Fruit fly (Drosophila melanogaster): ENCODE results near the gene Spase22-23.

Gene Spase22-23

DNA sequence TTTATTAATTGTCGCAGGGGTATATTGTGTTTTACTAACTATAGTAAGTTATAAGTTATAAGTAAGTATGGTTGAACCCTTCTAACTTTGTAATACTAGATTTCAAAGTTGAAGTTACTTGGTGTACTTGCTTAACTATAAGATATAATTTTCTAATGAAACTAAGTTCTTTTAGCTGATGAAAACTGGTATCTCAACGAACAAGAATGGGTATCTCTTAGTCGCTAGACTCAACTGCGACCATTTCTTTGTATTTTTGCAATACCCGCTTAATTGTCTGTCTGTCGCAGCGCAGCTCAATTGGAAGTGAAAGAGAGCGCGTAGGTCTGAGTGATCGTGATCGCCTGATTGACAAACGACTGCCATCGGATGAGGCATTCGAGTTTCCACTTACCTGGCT is 42.4 kb upstream of the Spase22-23 start (continued):
- TF ChIP-seq croc (GFP tag; conservative IDR thresholded peaks at IDR 0.05), result no peak
- no peak for TF ChIP-seq ERR (GFP tag; optimal IDR thresholded peaks at IDR 0.05)
- TF ChIP-seq Doc2 (GFP tag; IDR thresholded peaks at IDR 0.05), result no peak
- TF ChIP-seq zen (tag; optimal IDR thresholded peaks at IDR 0.05), result peak; percentile 17
- TF ChIP-seq Nf-YC (tag; optimal IDR thresholded peaks at IDR 0.05), result no peak
- TF ChIP-seq z (GFP tag; IDR thresholded peaks at IDR 0.05), result no peak

DNA sequence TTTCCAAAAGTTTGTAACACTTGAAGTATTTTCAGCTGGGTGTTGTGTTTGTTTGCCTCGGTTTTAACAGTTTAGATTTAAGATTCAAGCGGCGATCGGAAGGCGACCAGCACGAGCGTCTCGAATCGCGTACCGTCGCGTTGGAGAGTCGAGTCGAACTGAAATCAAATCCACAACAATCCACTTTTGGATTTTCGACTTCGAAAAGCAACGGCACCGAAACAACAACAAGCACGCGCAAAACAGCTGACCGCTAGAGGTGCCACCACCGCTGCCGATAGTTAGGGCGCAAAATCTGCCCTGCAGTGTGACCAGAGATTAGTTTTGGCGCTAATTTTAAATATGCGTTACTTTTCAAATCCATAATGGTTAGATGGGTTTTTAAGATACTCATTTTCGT is 41.2 kb upstream of the Spase22-23 start, which contains the start of gene jar:
jar (minus strand) TSS at position 163 of the 400 bp plus-strand sequence.
- TF ChIP-seq CG10462 (GFP tag; optimal IDR thresholded peaks at IDR 0.05), result no peak
- no peak for TF ChIP-seq CG6654 (GFP tag; optimal IDR thresholded peaks at IDR 0.05)
- TF ChIP-seq CG15479 (GFP tag; optimal IDR thresholded peaks at IDR 0.05), result no peak
- peak; percentile 35 for TF ChIP-seq CG10979 (tag; optimal IDR thresholded peaks at IDR 0.05)
- TF ChIP-seq odd (GFP tag; optimal IDR thresholded peaks at IDR 0.05), result peak; percentile 22
- TF ChIP-seq Ssrp (tag; optimal IDR thresholded peaks at IDR 0.05), result no peak
- TF ChIP-seq grau (tag; optimal IDR thresholded peaks at IDR 0.05), result peak; percentile 43
- peak; percentile 49 for TF ChIP-seq CG12769 (tag; optimal IDR thresholded peaks at IDR 0.05)
- peak; percentile 32; the same call in 1 of the 2 replicates for TF ChIP-seq CG9932 (GFP tag; IDR thresholded peaks at IDR 0.05)
- no peak for TF ChIP-seq ham (GFP tag; IDR thresholded peaks at IDR 0.05)
- peak; percentile 46; the same call in 1 of the 2 replicates for TF ChIP-seq sob (GFP tag; IDR thresholded peaks at IDR 0.05)
- no peak for TF ChIP-seq dysf (GFP tag; IDR thresholded peaks at IDR 0.05)
- peak; percentile 61 for TF ChIP-seq CG17829 (tag; optimal IDR thresholded peaks at IDR 0.05)
- no peak for TF ChIP-seq twi (tag; optimal IDR thresholded peaks at IDR 0.05)
- TF ChIP-seq Myb (GFP tag; optimal IDR thresholded peaks at IDR 0.05), result peak; percentile 99
- TF ChIP-seq dpn (GFP tag; optimal IDR thresholded peaks at IDR 0.05), result peak in 1 of 2 experiments; percentile 7
- TF ChIP-seq CG11695 (GFP tag; IDR thresholded peaks at IDR 0.05), result no peak
- no peak for TF ChIP-seq CG9437 (GFP tag; optimal IDR thresholded peaks at IDR 0.05)
- no peak; the same call in 2 of the 3 replicates for TF ChIP-seq CG14860 (GFP tag; IDR thresholded peaks at IDR 0.05; ENCODE audit: partially characterized antibody)
- TF ChIP-seq kah (GFP tag; optimal IDR thresholded peaks at IDR 0.05), result peak; percentile 34
- TF ChIP-seq repo (GFP tag; optimal IDR thresholded peaks at IDR 0.05), result no peak
- no peak for TF ChIP-seq CG10274 (GFP tag; optimal IDR thresholded peaks at IDR 0.05)
- peak; percentile 55 for TF ChIP-seq CG12391 (tag; optimal IDR thresholded peaks at IDR 0.05)
- no peak for TF ChIP-seq gt (GFP tag; IDR thresholded peaks at IDR 0.05)
- peak; percentile 14 for TF ChIP-seq bab2 (GFP tag; optimal IDR thresholded peaks at IDR 0.05)
- TF ChIP-seq Fer3 (tag; optimal IDR thresholded peaks at IDR 0.05), result peak; percentile 1
- no peak for TF ChIP-seq Atf3 (GFP tag; optimal IDR thresholded peaks at IDR 0.05)
- TF ChIP-seq CG18476 (GFP tag; optimal IDR thresholded peaks at IDR 0.05), result no peak
- peak; percentile 44 for TF ChIP-seq CG9727 (GFP tag; optimal IDR thresholded peaks at IDR 0.05)
- TF ChIP-seq CG32767 (GFP tag; IDR thresholded peaks at IDR 0.05), result no peak
- peak; percentile 55 for TF ChIP-seq Dref (GFP tag; IDR thresholded peaks at IDR 0.05)
- peak; percentile 21 for TF ChIP-seq Hey (tag; optimal IDR thresholded peaks at IDR 0.05)
- no peak for TF ChIP-seq sisA (GFP tag; IDR thresholded peaks at IDR 0.05)
- no peak for TF ChIP-seq CG1792 (GFP tag; optimal IDR thresholded peaks at IDR 0.05)
- peak; percentile 32 for TF ChIP-seq NC2β (GFP tag; optimal IDR thresholded peaks at IDR 0.05)
- no peak for TF ChIP-seq bcd (GFP tag; optimal IDR thresholded peaks at IDR 0.05)
- no peak for TF ChIP-seq cas (GFP tag; IDR thresholded peaks at IDR 0.05)
- no peak for TF ChIP-seq Nf-YA (GFP tag; IDR thresholded peaks at IDR 0.05)
- TF ChIP-seq ftz-f1 (GFP tag; optimal IDR thresholded peaks at IDR 0.05), result no peak
- TF ChIP-seq CG4820 (GFP tag; optimal IDR thresholded peaks at IDR 0.05), result no peak
- peak; percentile 100 for TF ChIP-seq E2f2 (GFP tag; IDR thresholded peaks at IDR 0.05)
- peak; percentile 72 for TF ChIP-seq Fer1 (GFP tag; optimal IDR thresholded peaks at IDR 0.05)
- TF ChIP-seq gem (tag; optimal IDR thresholded peaks at IDR 0.05), result no peak
- TF ChIP-seq H15 (GFP tag; IDR thresholded peaks at IDR 0.05), result no peak
- TF ChIP-seq CG13287 (GFP tag; IDR thresholded peaks at IDR 0.05; ENCODE audit: partially characterized antibody), result peak; percentile 95
